Worm (Caenorhabditis elegans): ENCODE results near the gene F07A11.1.
A peak's percentile ranks its signal among the peaks of the same experiment; 100 is the strongest.

Gene F07A11.1

DNA sequence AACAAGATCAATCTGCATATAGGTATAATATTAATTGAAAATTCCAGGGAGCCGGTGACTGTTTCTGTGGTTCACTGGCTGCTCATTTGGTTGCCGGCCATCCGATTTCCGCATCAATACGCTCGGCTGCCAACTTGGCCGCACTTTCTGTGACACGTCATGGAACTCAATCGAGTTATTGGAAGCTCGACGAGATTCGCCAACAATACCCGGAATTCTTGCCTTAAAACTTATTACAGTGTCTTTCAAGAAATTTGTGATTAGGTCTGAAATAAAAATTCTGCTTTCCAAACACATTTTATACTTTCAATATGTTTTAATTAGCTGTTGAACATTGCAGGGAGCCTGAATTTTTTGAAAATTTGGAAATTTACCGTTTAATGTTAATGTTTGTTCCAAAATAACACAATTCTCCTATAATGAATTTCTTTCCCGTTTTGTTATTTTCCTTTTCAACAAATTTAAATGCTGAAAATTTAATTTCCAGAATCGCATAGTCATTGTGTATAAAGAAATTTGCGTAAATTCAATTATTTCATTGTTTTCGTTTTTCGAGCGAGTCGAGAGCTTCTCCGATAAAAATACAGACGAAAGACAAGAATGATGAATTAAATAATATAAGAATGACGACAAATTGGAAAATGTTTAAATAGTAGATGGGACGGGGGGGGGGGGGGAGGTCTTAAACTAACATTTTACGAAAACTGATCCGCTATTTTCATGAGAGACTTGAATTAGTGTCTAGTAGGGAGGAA lies 22.4 kb upstream of the F07A11.1 start:
- TF ChIP-seq ceh-83 (GFP tag; optimal IDR thresholded peaks at IDR 0.05) = peak; percentile 35
- peak; percentile 14 for TF ChIP-seq ces-1 (GFP tag; optimal IDR thresholded peaks at IDR 0.05)
- TF ChIP-seq tbx-8 (GFP tag; optimal IDR thresholded peaks at IDR 0.05) = no peak

DNA sequence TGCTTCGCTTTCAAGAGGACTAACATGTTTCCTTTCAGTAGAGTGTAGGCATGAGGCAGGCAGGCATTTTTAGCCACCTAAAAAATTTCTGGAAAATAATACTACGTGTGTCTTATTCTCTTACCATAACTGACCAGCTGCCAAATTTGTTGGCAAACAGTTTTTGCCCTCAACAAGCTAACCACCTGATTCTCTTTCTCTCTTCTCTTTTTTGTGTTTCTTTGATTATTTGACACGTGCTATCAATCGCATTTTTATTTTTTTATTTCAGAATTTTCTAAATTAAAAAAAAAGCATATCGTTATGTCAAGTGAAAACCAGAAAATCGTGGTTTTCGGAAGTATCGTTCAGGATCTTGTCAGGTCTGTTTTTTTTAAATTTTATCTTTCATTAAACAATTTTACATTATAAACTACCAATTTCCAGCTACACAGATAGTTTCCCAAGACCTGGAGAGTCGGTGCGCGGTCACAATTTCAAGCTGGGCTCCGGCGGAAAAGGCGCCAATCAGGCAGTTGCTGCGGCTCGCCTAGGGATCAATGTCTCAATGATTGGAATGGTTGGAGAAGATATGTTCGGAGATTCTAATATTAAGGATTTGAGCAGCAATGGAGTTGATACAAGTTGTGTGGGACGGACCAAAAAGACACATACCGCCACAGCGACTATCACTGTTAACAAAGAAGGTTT lies 20.3 kb upstream of the F07A11.1 start, which contains the start of gene F07A11.5:
TSS of gene F07A11.5 (plus strand) at position 267 of the 690 bp plus-strand sequence.
- TF ChIP-seq ham-2 (GFP tag; optimal IDR thresholded peaks at IDR 0.05) (no peak), lin-13 (tag; optimal IDR thresholded peaks at IDR 0.05) (no peak), pha-4 (tag; optimal IDR thresholded peaks at IDR 0.05) (no peak), mls-2 (tag; optimal IDR thresholded peaks at IDR 0.05) (no peak), mab-5 (tag; optimal IDR thresholded peaks at IDR 0.05) (no peak), sptf-1 (tag; optimal IDR thresholded peaks at IDR 0.05) (no peak), unc-62 (GFP tag; optimal IDR thresholded peaks at IDR 0.05) (no peak), unc-120 (tag; optimal IDR thresholded peaks at IDR 0.05; ENCODE audit: poor library complexity, severe bottlenecking) (no peak), nhr-28 (tag; optimal IDR thresholded peaks at IDR 0.05) (no peak), M03D4.4 (tag; optimal IDR thresholded peaks at IDR 0.05) (no peak), lsy-2 (tag; optimal IDR thresholded peaks at IDR 0.05) (no peak), elt-1 (tag; optimal IDR thresholded peaks at IDR 0.05; ENCODE audit: borderline replicate concordance, insufficient read depth) (no peak), flh-1 (GFP tag; optimal IDR thresholded peaks at IDR 0.05) (no peak), nhr-76 (tag; optimal IDR thresholded peaks at IDR 0.05) (no peak), cnd-1 (tag; optimal IDR thresholded peaks at IDR 0.05) (no peak), unc-39 (tag; optimal IDR thresholded peaks at IDR 0.05) (no peak), hlh-1 (tag; optimal IDR thresholded peaks at IDR 0.05) (no peak), nhr-2 (tag; optimal IDR thresholded peaks at IDR 0.05) (no peak), ces-1 (GFP tag; optimal IDR thresholded peaks at IDR 0.05) (no peak), nhr-12 (tag; optimal IDR thresholded peaks at IDR 0.05) (no peak)

- TF ChIP-seq elt-3 (tag; optimal IDR thresholded peaks at IDR 0.05) = peak; percentile 26
- peak; percentile 67 for TF ChIP-seq elt-1 (tag; optimal IDR thresholded peaks at IDR 0.05; ENCODE audit: borderline replicate concordance, insufficient read depth)
- no peak for TF ChIP-seq nhr-76 (tag; optimal IDR thresholded peaks at IDR 0.05)
These were observed 19.5 kb upstream of the F07A11.1 start for ce11 chrII:11611462-11611861.

- TF ChIP-seq nhr-76 (tag; optimal IDR thresholded peaks at IDR 0.05) (no peak), blmp-1 (tag; optimal IDR thresholded peaks at IDR 0.05) (no peak), nhr-28 (tag; optimal IDR thresholded peaks at IDR 0.05) (no peak), lin-32 (GFP tag; optimal IDR thresholded peaks at IDR 0.05) (no peak), mep-1 (tag; optimal IDR thresholded peaks at IDR 0.05) (no peak)
These were observed 12.7 kb upstream of the F07A11.1 start for ce11 chrII:11604613-11605012.

DNA sequence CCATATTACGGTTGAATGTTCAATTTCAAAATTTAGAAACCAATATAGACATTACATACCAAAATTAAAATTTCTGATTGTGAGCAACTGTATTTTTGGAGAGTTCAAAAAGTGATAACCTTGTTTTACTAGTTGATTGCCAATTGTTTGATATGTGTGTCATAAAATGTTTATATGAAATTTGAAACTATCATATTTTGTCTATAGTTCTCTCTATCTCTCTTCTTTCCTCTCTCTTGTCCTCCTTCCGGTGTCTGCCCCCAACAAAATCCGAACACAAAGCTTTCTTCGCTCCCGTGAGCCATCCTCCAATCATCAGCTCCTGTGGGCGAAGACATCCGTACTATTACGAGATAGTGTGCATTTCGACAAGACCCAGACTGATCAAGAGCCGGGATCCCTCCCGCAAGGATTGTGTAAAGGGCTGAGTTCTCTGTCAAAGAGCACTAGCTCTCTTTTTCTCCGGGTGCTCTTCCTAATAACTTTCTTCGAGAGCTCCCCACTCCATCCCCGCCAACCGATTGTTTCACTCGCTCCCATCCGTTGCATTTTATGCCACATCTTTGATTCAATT lies 10.6 kb upstream of the F07A11.1 start:
- TF ChIP-seq nhr-2 (tag; optimal IDR thresholded peaks at IDR 0.05) (no peak), unc-120 (tag; optimal IDR thresholded peaks at IDR 0.05; ENCODE audit: poor library complexity, severe bottlenecking) (peak; percentile 37), unc-62 (GFP tag; optimal IDR thresholded peaks at IDR 0.05) (peak; percentile 4), nhr-237 (tag; optimal IDR thresholded peaks at IDR 0.05) (no peak)

DNA sequence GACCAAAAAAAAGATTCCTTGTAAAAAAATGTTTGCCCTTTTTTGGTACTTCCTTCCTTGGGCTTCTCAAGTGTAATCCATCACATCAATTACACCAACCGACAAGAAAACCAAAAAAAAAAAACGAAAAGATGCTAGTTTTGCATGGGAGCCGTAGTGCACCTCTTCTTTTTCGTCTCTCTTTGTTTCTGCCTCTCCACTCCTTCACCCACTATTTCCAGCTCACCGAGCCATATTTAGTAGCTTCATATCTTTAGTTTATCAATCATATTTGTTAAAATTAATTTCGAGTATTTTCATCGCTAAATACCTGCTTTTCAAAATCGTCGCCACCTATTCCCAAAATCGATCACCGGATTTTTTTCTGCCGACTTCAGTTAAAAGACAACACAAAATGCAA lies 8.8 kb upstream of the F07A11.1 start, which contains the start of gene F07A11.4:
TSS of gene F07A11.4 (plus strand) at position 301 of the 400 bp plus-strand sequence.
- TF ChIP-seq unc-120 (tag; optimal IDR thresholded peaks at IDR 0.05; ENCODE audit: poor library complexity, severe bottlenecking) (peak; percentile 12), snpc-4 (tag; optimal IDR thresholded peaks at IDR 0.05) (no peak), flh-1 (GFP tag; optimal IDR thresholded peaks at IDR 0.05) (no peak), pha-4 (tag; optimal IDR thresholded peaks at IDR 0.05) (no peak), unc-62 (GFP tag; optimal IDR thresholded peaks at IDR 0.05) (no peak), mab-5 (tag; optimal IDR thresholded peaks at IDR 0.05) (no peak)
